Worm (Caenorhabditis elegans) whole organism, mixed stage, embryonic: ENCODE results near the gene F56C3.10.
A peak's percentile ranks its signal among the peaks of the same experiment; 100 is the strongest.

Experiments
- M03D4.4 ChIP-seq: sonication (generic microtip); optimal IDR thresholded peaks from 2 replicates; lab custom pipeline; 2017; ENCODE audit warnings: mild to moderate bottlenecking, missing genetic modification characterization, missing compliant biosample characterization
- bed-3 ChIP-seq: fragments of 200-800 bp; sonication (Bioruptor generic); optimal IDR thresholded peaks from 3 replicates; lab custom pipeline; 2018; ENCODE audit warnings: mild to moderate bottlenecking, missing genetic modification characterization, moderate library complexity, missing compliant biosample characterization
- blmp-1 ChIP-seq: fragments of 150-350 bp; optimal IDR thresholded peaks from 2 replicates; lab custom pipeline; 2014; ENCODE audit warnings: missing biosample characterization, missing genetic modification characterization
- ceh-39 ChIP-seq: fragments of 150-350 bp; optimal IDR thresholded peaks from 2 replicates; lab custom pipeline; 2014; ENCODE audit warnings: missing biosample characterization, missing genetic modification characterization
- ceh-43 ChIP-seq: fragments of 200-800 bp; sonication (Bioruptor generic); optimal IDR thresholded peaks from 2 replicates; lab custom pipeline; 2018; ENCODE audit warnings: mild to moderate bottlenecking, missing genetic modification characterization, moderate library complexity, missing compliant biosample characterization
- ceh-83 ChIP-seq: fragments of 200-800 bp; sonication (Bioruptor generic); optimal IDR thresholded peaks from 2 replicates; lab custom pipeline; 2018; ENCODE audit warnings: mild to moderate bottlenecking, missing genetic modification characterization, missing compliant biosample characterization
- ces-1 ChIP-seq: fragments of 150-350 bp; optimal IDR thresholded peaks from 2 replicates; lab custom pipeline; 2014; ENCODE audit warnings: missing biosample characterization, missing genetic modification reagents, missing genetic modification characterization
- cnd-1 ChIP-seq: fragments of 200-800 bp; sonication (Bioruptor generic); optimal IDR thresholded peaks from 2 replicates; lab custom pipeline; 2018; ENCODE audit warnings: mild to moderate bottlenecking, missing genetic modification characterization, missing compliant biosample characterization
- drap-1 ChIP-seq: fragments of 200-800 bp; sonication (Bioruptor generic); optimal IDR thresholded peaks from 3 replicates; lab custom pipeline; 2018; ENCODE audit warnings: mild to moderate bottlenecking, missing genetic modification characterization, missing compliant biosample characterization
- elt-1 ChIP-seq: sonication (generic microtip); optimal IDR thresholded peaks from 2 replicates; lab custom pipeline; 2017; ENCODE audit warnings: missing genetic modification characterization, mild to moderate bottlenecking, missing compliant biosample characterization, antibody characterized with exemption, moderate library complexity, borderline replicate concordance; ENCODE audit not compliant: insufficient read depth
- elt-3 ChIP-seq: fragments of 150-350 bp; optimal IDR thresholded peaks from 2 replicates; lab custom pipeline; 2014; ENCODE audit warnings: missing biosample characterization, missing genetic modification characterization
- flh-1 ChIP-seq: fragments of 200-800 bp; sonication (Bioruptor generic); optimal IDR thresholded peaks from 2 replicates; lab custom pipeline; 2018; ENCODE audit warnings: mild to moderate bottlenecking, missing genetic modification characterization, moderate library complexity, missing compliant biosample characterization
- ham-2 ChIP-seq: fragments of 200-800 bp; sonication (Bioruptor generic); optimal IDR thresholded peaks from 2 replicates; lab custom pipeline; 2018; ENCODE audit warnings: mild to moderate bottlenecking, missing genetic modification characterization, missing compliant biosample characterization
- hlh-1 ChIP-seq: fragments of 150-350 bp; optimal IDR thresholded peaks from 2 replicates; lab custom pipeline; 2014; ENCODE audit warnings: missing biosample characterization, missing genetic modification reagents, missing genetic modification characterization
- lin-13 ChIP-seq: fragments of 150-350 bp; optimal IDR thresholded peaks from 2 replicates; lab custom pipeline; 2014; ENCODE audit warnings: missing biosample characterization, missing genetic modification characterization
- lin-32 ChIP-seq: fragments of 200-800 bp; sonication (Bioruptor generic); optimal IDR thresholded peaks from 2 replicates; lab custom pipeline; 2018; ENCODE audit warnings: mild to moderate bottlenecking, missing genetic modification characterization, missing compliant biosample characterization
- lsy-2 ChIP-seq: fragments of 150-350 bp; optimal IDR thresholded peaks from 2 replicates; lab custom pipeline; 2014; ENCODE audit warnings: missing biosample characterization, missing genetic modification characterization
- mab-5 ChIP-seq: fragments of 150-350 bp; optimal IDR thresholded peaks from 2 replicates; lab custom pipeline; 2014; ENCODE audit warnings: missing biosample characterization, missing genetic modification characterization
- mep-1 ChIP-seq: fragments of 150-350 bp; optimal IDR thresholded peaks from 2 replicates; lab custom pipeline; 2017; ENCODE audit warnings: missing biosample characterization, missing genetic modification reagents, missing genetic modification characterization, inconsistent platforms
- mls-2 ChIP-seq: sonication (generic microtip); optimal IDR thresholded peaks from 2 replicates; lab custom pipeline; 2016; ENCODE audit warnings: mild to moderate bottlenecking, missing genetic modification characterization, moderate library complexity, missing compliant biosample characterization
- nhr-12 ChIP-seq: fragments of 150-350 bp; optimal IDR thresholded peaks from 2 replicates; lab custom pipeline; 2014; ENCODE audit warnings: missing biosample characterization, missing genetic modification characterization
- nhr-2 ChIP-seq: fragments of 150-350 bp; optimal IDR thresholded peaks from 2 replicates; lab custom pipeline; 2014; ENCODE audit warnings: missing biosample characterization, missing genetic modification characterization
- nhr-237 ChIP-seq: fragments of 150-350 bp; optimal IDR thresholded peaks from 2 replicates; lab custom pipeline; 2014; ENCODE audit warnings: missing biosample characterization, missing genetic modification characterization
- nhr-28 ChIP-seq: fragments of 150-350 bp; optimal IDR thresholded peaks from 2 replicates; lab custom pipeline; 2014; ENCODE audit warnings: missing biosample characterization, missing genetic modification characterization
- nhr-76 ChIP-seq: sonication (generic microtip); optimal IDR thresholded peaks from 2 replicates; lab custom pipeline; 2017; ENCODE audit warnings: missing biosample characterization, missing genetic modification characterization
- pha-4 ChIP-seq: fragments of 150-350 bp; optimal IDR thresholded peaks from 2 replicates; lab custom pipeline; 2018; ENCODE audit warnings: missing biosample characterization, missing genetic modification reagents, missing genetic modification characterization
- sem-2 ChIP-seq: fragments of 200-800 bp; sonication (Bioruptor generic); optimal IDR thresholded peaks from 2 replicates; lab custom pipeline; 2018; ENCODE audit warnings: mild to moderate bottlenecking, missing genetic modification characterization, missing compliant biosample characterization
- snpc-4 ChIP-seq: fragments of 150-350 bp; optimal IDR thresholded peaks from 2 replicates; lab custom pipeline; 2014; ENCODE audit warnings: missing biosample characterization, missing genetic modification characterization
- sptf-1 ChIP-seq: sonication (generic microtip); optimal IDR thresholded peaks from 2 replicates; lab custom pipeline; 2017; ENCODE audit warnings: mild to moderate bottlenecking, missing genetic modification characterization, moderate library complexity, missing compliant biosample characterization
- tbx-8 ChIP-seq: fragments of 200-800 bp; sonication (Bioruptor generic); optimal IDR thresholded peaks from 2 replicates; lab custom pipeline; 2018; ENCODE audit warnings: mild to moderate bottlenecking, missing genetic modification characterization, moderate library complexity, missing compliant biosample characterization
- unc-120 ChIP-seq: sonication (generic microtip); optimal IDR thresholded peaks from 2 replicates; lab custom pipeline; 2017; ENCODE audit warnings: missing genetic modification characterization, missing compliant biosample characterization; ENCODE audit not compliant: poor library complexity, severe bottlenecking
- unc-39 ChIP-seq: fragments of 150-350 bp; optimal IDR thresholded peaks from 2 replicates; lab custom pipeline; 2014; ENCODE audit warnings: missing biosample characterization, missing genetic modification characterization
- unc-62 ChIP-seq: fragments of 150-350 bp; optimal IDR thresholded peaks from 2 replicates; lab custom pipeline; 2014; ENCODE audit warnings: missing biosample characterization, missing genetic modification reagents, missing genetic modification characterization
- zip-8 ChIP-seq: fragments of 150-350 bp; optimal IDR thresholded peaks from 2 replicates; lab custom pipeline; 2014; ENCODE audit warnings: missing biosample characterization, missing genetic modification characterization
- ztf-11 ChIP-seq: fragments of 150-350 bp; optimal IDR thresholded peaks from 2 replicates; lab custom pipeline; 2014; ENCODE audit warnings: missing biosample characterization, missing genetic modification characterization

The F56C3.10 gene

DNA sequence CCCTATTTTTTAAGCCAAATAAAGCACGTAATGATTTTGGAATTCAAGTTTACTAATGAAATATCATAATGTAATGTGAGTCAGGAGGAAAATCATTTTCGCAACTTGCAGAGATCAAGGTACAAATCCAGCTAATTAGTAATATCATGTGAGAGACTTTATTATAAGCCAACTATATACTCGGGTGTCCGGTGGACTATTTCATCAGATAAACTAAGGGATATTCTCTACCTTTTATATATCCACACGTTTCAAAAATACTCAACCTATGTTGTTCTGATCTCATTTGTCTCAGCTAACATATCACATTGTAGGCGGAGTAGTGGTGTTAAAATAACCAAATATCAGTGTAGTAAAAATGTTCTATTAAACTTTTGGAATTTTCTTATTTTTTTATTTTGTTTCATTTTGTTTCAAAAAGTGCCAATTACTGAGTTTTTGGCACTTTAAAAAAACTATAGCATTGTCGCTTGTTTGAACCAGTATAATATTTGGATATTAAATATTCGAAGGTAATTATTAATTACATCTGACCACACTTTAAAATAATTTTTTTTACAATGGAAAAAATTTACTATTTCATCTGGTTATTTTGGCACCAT, 8.0 kb upstream of the F56C3.10 start:
- TF ChIP-seq nhr-237 (tag; lab: Kevin White, UChicago): peak; percentile 89
- no peak for TF ChIP-seq lin-32 (GFP tag; lab: Kevin White, UChicago)
- no peak for TF ChIP-seq mab-5 (tag; lab: Kevin White, UChicago)
- TF ChIP-seq elt-3 (tag; lab: Kevin White, UChicago): peak; percentile 74
- TF ChIP-seq ces-1 (GFP tag; lab: Kevin White, UChicago): peak; percentile 62
- TF ChIP-seq pha-4: no peak
- no peak for TF ChIP-seq ham-2 (GFP tag; lab: Kevin White, UChicago)
- TF ChIP-seq mep-1 (tag; lab: Kevin White, UChicago): no peak
- TF ChIP-seq, all 35 proteins: peak for 3

DNA sequence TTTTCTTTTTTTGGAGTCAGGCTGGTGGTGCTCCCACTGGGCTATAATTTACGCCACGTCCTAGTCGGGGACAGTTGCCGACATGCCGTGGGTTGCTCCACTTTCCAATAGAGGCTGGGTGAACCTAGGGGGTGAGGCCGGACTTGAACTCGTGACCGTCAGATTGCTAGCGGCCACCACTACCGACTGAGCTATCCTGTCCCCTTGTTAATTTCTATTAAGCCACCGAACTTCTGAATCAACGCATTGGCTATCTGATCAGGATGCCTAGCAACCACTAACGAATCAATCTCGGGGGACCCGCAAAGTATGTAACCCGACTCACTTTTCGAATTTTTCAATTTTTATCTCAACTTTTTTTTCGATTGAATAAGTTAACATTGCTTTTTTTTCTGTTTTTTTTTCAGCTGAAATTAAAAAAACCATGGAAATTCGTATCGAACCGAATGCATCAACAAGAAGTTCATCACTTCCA, 5.5 kb upstream of the F56C3.10 start, which contains the start of gene F56C3.1:
TSS of gene F56C3.1 (plus strand) at position 425 of the 475 bp plus-strand sequence.
- TF ChIP-seq nhr-237 (tag; lab: Kevin White, UChicago) (no peak), sptf-1 (tag; lab: Kevin White, UChicago) (no peak), sem-2 (GFP tag; lab: Kevin White, UChicago) (no peak), ztf-11 (tag; lab: Kevin White, UChicago) (no peak), lin-32 (GFP tag; lab: Kevin White, UChicago) (no peak), M03D4.4 (tag; lab: Kevin White, UChicago) (no peak)

DNA sequence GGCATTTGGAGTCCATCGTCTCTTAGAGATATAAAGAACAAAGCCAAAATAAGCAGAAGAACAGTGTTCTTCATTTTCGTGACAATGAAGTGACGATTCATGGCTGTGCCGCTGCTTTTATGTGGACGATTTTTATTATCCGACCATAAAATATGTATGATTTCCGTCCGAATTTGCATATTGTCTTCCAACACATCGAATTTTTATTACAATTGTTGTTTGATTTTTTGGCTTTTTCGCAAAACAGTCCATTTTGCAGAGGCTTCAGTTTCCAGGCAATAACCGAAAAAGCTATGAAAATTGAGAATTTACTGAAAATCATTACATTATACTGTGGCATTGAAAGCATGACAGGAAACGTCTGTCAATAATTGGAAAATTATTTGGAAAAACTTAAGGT, 3.1 kb upstream of the F56C3.10 start, which contains the start of gene F56C3.8:
TSS of gene F56C3.8 (minus strand) at position 101 of the 400 bp plus-strand sequence.
- TF ChIP-seq nhr-2 (no peak), lin-32 (GFP tag; lab: Kevin White, UChicago) (no peak), cnd-1 (no peak), hlh-1 (tag; lab: Kevin White, UChicago) (no peak), ceh-83 (GFP tag; lab: Kevin White, UChicago) (no peak), lin-13 (tag; lab: Kevin White, UChicago) (no peak), ceh-39 (tag; lab: Kevin White, UChicago) (no peak), ham-2 (GFP tag; lab: Kevin White, UChicago) (no peak), ces-1 (GFP tag; lab: Kevin White, UChicago) (no peak), snpc-4 (tag; lab: Kevin White, UChicago) (no peak), zip-8 (tag; lab: Kevin White, UChicago) (no peak), sptf-1 (tag; lab: Kevin White, UChicago) (no peak), unc-39 (no peak), ceh-43 (GFP tag; lab: Kevin White, UChicago) (no peak), mab-5 (tag; lab: Kevin White, UChicago) (no peak), bed-3 (GFP tag; lab: Kevin White, UChicago) (no peak), elt-1 (tag; lab: Kevin White, UChicago) (no peak), nhr-237 (tag; lab: Kevin White, UChicago) (no peak), elt-3 (tag; lab: Kevin White, UChicago) (no peak), unc-62 (GFP tag; lab: Kevin White, UChicago) (no peak)

DNA sequence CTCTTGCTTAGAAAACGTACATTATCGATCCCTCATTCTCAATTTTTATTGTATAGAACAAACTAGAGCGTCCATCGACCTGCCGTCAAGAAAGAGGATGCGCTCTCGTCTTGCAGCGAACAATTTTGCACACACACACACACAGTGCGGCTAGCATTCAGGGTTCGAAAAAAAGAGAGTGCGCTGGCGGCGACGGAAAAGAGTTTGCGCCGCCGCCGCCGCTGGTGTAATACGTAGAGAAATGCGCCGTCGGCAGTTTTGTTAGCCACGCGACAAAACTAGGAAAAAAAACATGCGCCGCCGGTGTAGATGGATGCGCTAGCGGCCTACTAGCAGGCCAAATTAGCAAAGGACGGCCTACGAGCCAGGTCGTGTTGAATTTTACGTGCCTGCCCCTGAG, 2.1 kb upstream of the F56C3.10 start:
- no peak for TF ChIP-seq snpc-4 (tag; lab: Kevin White, UChicago)

DNA sequence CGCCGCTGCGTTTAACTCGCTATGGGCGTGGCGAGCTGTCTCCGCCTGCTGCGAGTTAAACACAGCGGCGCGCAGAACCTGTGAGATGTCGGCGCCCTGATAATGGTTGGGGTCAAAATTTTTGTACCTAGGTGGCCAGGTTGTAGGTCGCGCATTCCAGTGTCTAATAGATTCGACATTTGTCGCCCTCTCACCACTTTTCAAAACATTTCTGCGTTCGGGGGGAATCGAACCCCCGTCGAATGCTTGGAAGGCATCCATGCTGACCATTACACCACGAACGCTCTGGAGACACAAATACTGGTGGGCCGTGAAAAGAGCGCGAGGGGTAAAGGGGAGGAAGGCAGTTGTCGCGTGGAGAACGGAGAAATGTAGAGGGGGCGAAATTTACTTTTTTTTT, 2.1 kb downstream of the F56C3.10 start:
- TF ChIP-seq sem-2 (GFP tag; lab: Kevin White, UChicago): peak; percentile 81
- TF ChIP-seq ceh-39 (tag; lab: Kevin White, UChicago): peak; percentile 4
- TF ChIP-seq zip-8 (tag; lab: Kevin White, UChicago): no peak
- TF ChIP-seq mep-1 (tag; lab: Kevin White, UChicago): no peak
- TF ChIP-seq M03D4.4 (tag; lab: Kevin White, UChicago): peak; percentile 85
- TF ChIP-seq mls-2 (tag; lab: Kevin White, UChicago): peak; percentile 92
- TF ChIP-seq cnd-1: peak; percentile 92
- peak; percentile 78 for TF ChIP-seq bed-3 (GFP tag; lab: Kevin White, UChicago)
- peak; percentile 89 for TF ChIP-seq ceh-83 (GFP tag; lab: Kevin White, UChicago)
- peak; percentile 94 for TF ChIP-seq drap-1 (GFP tag; lab: Kevin White, UChicago)
- no peak for TF ChIP-seq elt-1 (tag; lab: Kevin White, UChicago)
- TF ChIP-seq nhr-12 (tag; lab: Kevin White, UChicago): no peak
- peak; percentile 24 for TF ChIP-seq elt-3 (tag; lab: Kevin White, UChicago)
- peak; percentile 85 for TF ChIP-seq unc-120
- TF ChIP-seq mab-5 (tag; lab: Kevin White, UChicago): no peak
- TF ChIP-seq snpc-4 (tag; lab: Kevin White, UChicago): no peak
- TF ChIP-seq lin-13 (tag; lab: Kevin White, UChicago): peak; percentile 14
- TF ChIP-seq ceh-43 (GFP tag; lab: Kevin White, UChicago): peak; percentile 80
- peak; percentile 36 for TF ChIP-seq pha-4
- peak; percentile 14 for TF ChIP-seq ztf-11 (tag; lab: Kevin White, UChicago)
- no peak for TF ChIP-seq blmp-1 (tag; lab: Kevin White, UChicago)
- TF ChIP-seq lsy-2: peak; percentile 6
- TF ChIP-seq ham-2 (GFP tag; lab: Kevin White, UChicago): peak; percentile 80
- TF ChIP-seq nhr-2: no peak
- peak; percentile 94 for TF ChIP-seq sptf-1 (tag; lab: Kevin White, UChicago)
- no peak for TF ChIP-seq ces-1 (GFP tag; lab: Kevin White, UChicago)
- TF ChIP-seq nhr-76 (tag; lab: Kevin White, UChicago): peak; percentile 42
- peak; percentile 55 for TF ChIP-seq hlh-1 (tag; lab: Kevin White, UChicago)
- TF ChIP-seq nhr-28 (tag; lab: Kevin White, UChicago): no peak
- TF ChIP-seq unc-39: peak; percentile 14
- TF ChIP-seq nhr-237 (tag; lab: Kevin White, UChicago): peak; percentile 26
- TF ChIP-seq tbx-8 (GFP tag; lab: Kevin White, UChicago): peak; percentile 67
- peak; percentile 48 for TF ChIP-seq unc-62 (GFP tag; lab: Kevin White, UChicago)
- peak; percentile 75 for TF ChIP-seq flh-1
